Worm (Caenorhabditis elegans): ENCODE data around the gene smoc-1.

DNA sequence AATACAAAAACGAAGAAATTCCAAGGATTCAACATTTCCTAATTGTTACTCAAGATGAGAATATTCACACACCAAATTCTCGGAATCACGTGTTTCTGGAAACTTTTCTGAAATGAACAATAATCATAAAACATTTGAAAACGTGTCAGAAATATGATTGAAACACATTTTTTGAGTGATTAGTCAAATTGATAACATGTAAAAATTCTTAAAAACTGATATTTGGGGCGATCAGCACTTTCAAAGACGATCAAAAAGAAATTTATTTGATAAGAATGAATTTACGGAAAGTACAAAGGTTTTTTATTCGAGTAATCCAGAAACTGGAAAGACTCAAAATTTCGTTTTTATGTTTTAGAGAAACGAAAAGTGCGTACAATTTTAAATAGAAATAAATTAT is 41.7 kb upstream of the smoc-1 start, which contains the start of gene tre-3:
- TF ChIP-seq pha-4 (tag; optimal IDR thresholded peaks at IDR 0.05), result no peak
- TF ChIP-seq Y56A3A.18 (GFP tag; IDR thresholded peaks at IDR 0.05), result no peak
- no peak for TF ChIP-seq ceh-91 (GFP tag; IDR thresholded peaks at IDR 0.05)
- TF ChIP-seq nhr-120 (GFP tag; IDR thresholded peaks at IDR 0.05), result no peak
